Fruit fly (Drosophila melanogaster) whole organism, adult: ENCODE results near the gene HP1c.

Experiments
- CG11617 ChIP-seq: fragments of 200-800 bp; sonication (Bioruptor generic); optimal IDR thresholded peaks from 2 replicates; lab custom pipeline; 2017; ENCODE audit warnings: mild to moderate bottlenecking, missing biosample characterization, missing genetic modification reagents, missing genetic modification characterization
- CG12768 ChIP-seq: fragments of 200-800 bp; sonication (Bioruptor generic); optimal IDR thresholded peaks from 2 replicates; lab custom pipeline; 2017; ENCODE audit warnings: missing biosample characterization, missing genetic modification characterization, mild to moderate bottlenecking, moderate library complexity, missing genetic modification reagents
- CG14711 ChIP-seq: fragments of 200-800 bp; sonication (Bioruptor generic); optimal IDR thresholded peaks from 2 replicates; lab custom pipeline; 2018; ENCODE audit warnings: missing biosample characterization, mild to moderate bottlenecking, missing genetic modification characterization, moderate library complexity
- CG1620 ChIP-seq: fragments of 200-800 bp; sonication (Bioruptor generic); optimal IDR thresholded peaks from 2 replicates; lab custom pipeline; 2016; ENCODE audit warnings: missing biosample characterization, missing genetic modification characterization
- CG33017 ChIP-seq: fragments of 200-800 bp; sonication (Bioruptor generic); optimal IDR thresholded peaks from 2 replicates; lab custom pipeline; 2018; ENCODE audit warnings: missing biosample characterization, mild to moderate bottlenecking, missing genetic modification characterization, moderate library complexity
- CG5204 ChIP-seq: fragments of 200-800 bp; sonication (Bioruptor generic); optimal IDR thresholded peaks from 2 replicates; lab custom pipeline; 2016; ENCODE audit warnings: missing biosample characterization, missing genetic modification characterization
- CG7045 ChIP-seq: fragments of 200-800 bp; sonication (Bioruptor generic); optimal IDR thresholded peaks from 2 replicates; lab custom pipeline; 2017; ENCODE audit warnings: missing biosample characterization, mild to moderate bottlenecking, missing genetic modification characterization
- CG7101 ChIP-seq: fragments of 200-800 bp; sonication (Bioruptor generic); optimal IDR thresholded peaks from 2 replicates; lab custom pipeline; 2018; ENCODE audit warnings: missing biosample characterization, mild to moderate bottlenecking, missing genetic modification characterization, moderate library complexity
- Clk ChIP-seq: fragments of 200-800 bp; sonication (Bioruptor generic); optimal IDR thresholded peaks from 2 replicates; lab custom pipeline; 2017; ENCODE audit warnings: missing biosample characterization, missing genetic modification characterization
- Crg-1 ChIP-seq: fragments of 200-800 bp; sonication (Bioruptor generic); optimal IDR thresholded peaks from 2 replicates; lab custom pipeline; 2016; ENCODE audit warnings: missing biosample characterization, missing genetic modification characterization
- Hr96 ChIP-seq: fragments of 200-800 bp; sonication (Bioruptor generic); optimal IDR thresholded peaks from 2 replicates; lab custom pipeline; 2016; ENCODE audit warnings: missing biosample characterization, missing genetic modification characterization
- Mnt ChIP-seq: fragments of 200-800 bp; sonication (Bioruptor generic); optimal IDR thresholded peaks from 2 replicates; lab custom pipeline; 2016; ENCODE audit warnings: missing biosample characterization, mild to moderate bottlenecking, missing genetic modification characterization
- bab1 ChIP-seq: fragments of 200-800 bp; sonication (Bioruptor generic); optimal IDR thresholded peaks from 3 replicates; lab custom pipeline; 2019; ENCODE audit warnings: missing biosample characterization, mild to moderate bottlenecking, missing genetic modification characterization, moderate library complexity
- cic ChIP-seq: fragments of 200-800 bp; sonication (Bioruptor generic); optimal IDR thresholded peaks from 2 replicates; lab custom pipeline; 2017; ENCODE audit warnings: missing biosample characterization, mild to moderate bottlenecking, missing genetic modification characterization, moderate library complexity
- cnc ChIP-seq, 2 experiments: fragments of >200 bp; optimal IDR thresholded peaks; 2 replicates each; lab custom pipeline; 2017
- kay ChIP-seq: fragments of 200-800 bp; sonication (Bioruptor generic); peaks from one replicate; lab custom pipeline; 2016; ENCODE audit warnings: missing biosample characterization, missing genetic modification characterization, borderline replicate concordance
- ovo ChIP-seq: fragments of 200-800 bp; sonication (Bioruptor generic); optimal IDR thresholded peaks from 2 replicates; lab custom pipeline; 2016; ENCODE audit warnings: missing biosample characterization, missing genetic modification characterization
- pad ChIP-seq: fragments of 200-800 bp; sonication (Bioruptor generic); optimal IDR thresholded peaks from 3 replicates; lab custom pipeline; 2017; ENCODE audit warnings: missing biosample characterization, missing genetic modification characterization, mild to moderate bottlenecking, moderate library complexity, missing genetic modification reagents
- tj ChIP-seq: fragments of 200-800 bp; sonication (Bioruptor generic); optimal IDR thresholded peaks from 3 replicates; lab custom pipeline; 2017; ENCODE audit warnings: missing biosample characterization, mild to moderate bottlenecking, missing genetic modification characterization, moderate library complexity
- toe ChIP-seq: fragments of 200-800 bp; sonication (Bioruptor generic); optimal IDR thresholded peaks from 2 replicates; lab custom pipeline; 2016; ENCODE audit warnings: missing biosample characterization, missing genetic modification characterization

HP1c gene

DNA sequence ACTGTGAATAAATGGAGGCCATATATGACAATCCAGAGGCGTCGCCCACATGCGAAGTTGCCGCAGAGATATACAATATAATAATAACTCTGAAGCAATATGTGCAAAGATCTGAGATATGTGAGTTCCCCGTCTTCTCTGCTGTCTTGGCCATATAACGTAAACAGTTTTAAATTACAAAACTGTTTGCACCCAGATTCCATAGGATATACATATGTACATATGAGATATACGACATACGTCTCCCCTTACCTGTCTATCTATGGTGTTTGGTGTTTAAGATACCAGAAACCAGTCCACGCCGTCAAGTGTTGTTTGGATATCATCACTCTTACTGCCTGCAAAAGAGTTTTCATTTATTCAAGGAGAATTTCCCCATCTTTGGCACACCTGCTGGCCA, 10.9 kb downstream of the HP1c start:
- TF ChIP-seq tj (no peak), CG12768 (GFP tag; lab: Kevin White, UChicago) (no peak), CG11617 (GFP tag; lab: Kevin White, UChicago) (no peak), CG7101 (tag; lab: Kevin White, UChicago) (no peak), bab1 (GFP tag; lab: Kevin White, UChicago) (no peak), CG1620 (GFP tag; lab: Kevin White, UChicago) (no peak), toe (GFP tag; lab: Kevin White, UChicago) (no peak), Crg-1 (GFP tag; lab: Kevin White, UChicago) (no peak), CG33017 (tag; lab: Kevin White, UChicago) (no peak)

dm6 chr3R:22757117-22757516, 11.7 kb downstream of the HP1c start:
- TF ChIP-seq cic (GFP tag; lab: Kevin White, UChicago): no peak
- TF ChIP-seq tj: no peak
- no peak for TF ChIP-seq CG5204
- TF ChIP-seq CG33017 (tag; lab: Kevin White, UChicago): no peak
- TF ChIP-seq CG12768 (GFP tag; lab: Kevin White, UChicago): no peak
- no peak for TF ChIP-seq Hr96
- TF ChIP-seq CG7101 (tag; lab: Kevin White, UChicago): no peak
- no peak for TF ChIP-seq bab1 (GFP tag; lab: Kevin White, UChicago)
- no peak for TF ChIP-seq Clk (GFP tag; lab: Kevin White, UChicago)
- TF ChIP-seq CG14711: no peak
- no peak for TF ChIP-seq CG7045 (GFP tag; lab: Kevin White, UChicago)
- TF ChIP-seq cnc (optimal IDR thresholded peaks at IDR 0.05; lab: Kevin White, UChicago): no peak
- TF ChIP-seq kay (GFP tag; lab: Kevin White, UChicago): no peak
- TF ChIP-seq toe (GFP tag; lab: Kevin White, UChicago): no peak
- TF ChIP-seq CG1620 (GFP tag; lab: Kevin White, UChicago): no peak

dm6 chr3R:22760988-22761387, 15.6 kb downstream of the HP1c start, which contains the start of gene Nepl13:
Gene Nepl13, minus strand, starts transcription at chr3R:22761076.
- no peak for TF ChIP-seq toe (GFP tag; lab: Kevin White, UChicago)
- no peak for TF ChIP-seq tj
- peak; percentile 46 for TF ChIP-seq cic (GFP tag; lab: Kevin White, UChicago)

- TF ChIP-seq CG5204 (no peak), kay (GFP tag; lab: Kevin White, UChicago) (no peak), CG12768 (GFP tag; lab: Kevin White, UChicago) (no peak), CG7045 (GFP tag; lab: Kevin White, UChicago) (no peak), CG14711 (no peak), bab1 (GFP tag; lab: Kevin White, UChicago) (no peak), cic (GFP tag; lab: Kevin White, UChicago) (no peak), Clk (GFP tag; lab: Kevin White, UChicago) (no peak), toe (GFP tag; lab: Kevin White, UChicago) (no peak), pad (GFP tag; lab: Kevin White, UChicago) (no peak), Hr96 (no peak), Crg-1 (GFP tag; lab: Kevin White, UChicago) (no peak), Mnt (no peak), ovo (GFP tag; lab: Kevin White, UChicago) (no peak), tj (no peak), CG1620 (GFP tag; lab: Kevin White, UChicago) (no peak), CG11617 (GFP tag; lab: Kevin White, UChicago) (no peak), cnc (optimal IDR thresholded peaks at IDR 0.05; lab: Kevin White, UChicago) (no peak)
Observed at dm6 chr3R:22763587-22763986, 18.2 kb downstream of the HP1c start, which contains the start of gene Nepl14. Gene Nepl14, minus strand, starts transcription at chr3R:22763711.

DNA sequence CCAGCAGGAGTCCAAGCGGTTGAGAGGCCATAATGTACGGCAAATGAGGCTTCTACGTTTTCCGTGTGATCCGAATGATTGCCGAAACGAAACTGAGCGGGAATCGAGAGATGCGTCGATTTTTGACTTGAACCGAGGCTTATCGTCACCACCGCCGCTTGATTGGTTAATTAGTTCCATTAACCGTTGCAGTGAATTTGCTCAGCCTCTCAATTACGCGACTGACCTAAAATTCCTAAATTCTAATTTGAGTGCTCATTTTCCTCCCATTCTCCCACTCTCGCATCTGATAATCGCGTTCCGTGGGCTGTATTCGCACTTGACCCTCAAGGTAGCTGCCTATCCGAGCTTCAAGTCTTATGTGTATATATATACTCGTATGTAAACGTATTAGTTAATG, 20.7 kb downstream of the HP1c start, which contains the start of gene Nepl15:
TSS of gene Nepl15 (minus strand) at position 101 of the 400 bp plus-strand sequence.
- TF ChIP-seq cnc (optimal IDR thresholded peaks at IDR 0.05; lab: Kevin White, UChicago) (no peak), toe (GFP tag; lab: Kevin White, UChicago) (no peak), Crg-1 (GFP tag; lab: Kevin White, UChicago) (no peak), CG7101 (tag; lab: Kevin White, UChicago) (no peak), CG33017 (tag; lab: Kevin White, UChicago) (no peak), tj (no peak), Hr96 (no peak), pad (GFP tag; lab: Kevin White, UChicago) (no peak), ovo (GFP tag; lab: Kevin White, UChicago) (no peak), CG7045 (GFP tag; lab: Kevin White, UChicago) (no peak), Clk (GFP tag; lab: Kevin White, UChicago) (no peak), CG1620 (GFP tag; lab: Kevin White, UChicago) (no peak), CG14711 (no peak), kay (GFP tag; lab: Kevin White, UChicago) (no peak), CG12768 (GFP tag; lab: Kevin White, UChicago) (no peak), Mnt (no peak), cic (GFP tag; lab: Kevin White, UChicago) (no peak), CG11617 (GFP tag; lab: Kevin White, UChicago) (no peak), CG5204 (no peak), bab1 (GFP tag; lab: Kevin White, UChicago) (no peak)

- TF ChIP-seq kay (GFP tag; lab: Kevin White, UChicago): peak; percentile 7
- TF ChIP-seq toe (GFP tag; lab: Kevin White, UChicago): no peak
Observed at dm6 chr3R:22767599-22767998, 22.2 kb downstream of the HP1c start, which contains the start of gene CG13841. Gene CG13841, minus strand, starts transcription at chr3R:22767699.
